ENCODE assay signal across 2 worm cellular contexts in the genomic region with DNA sequence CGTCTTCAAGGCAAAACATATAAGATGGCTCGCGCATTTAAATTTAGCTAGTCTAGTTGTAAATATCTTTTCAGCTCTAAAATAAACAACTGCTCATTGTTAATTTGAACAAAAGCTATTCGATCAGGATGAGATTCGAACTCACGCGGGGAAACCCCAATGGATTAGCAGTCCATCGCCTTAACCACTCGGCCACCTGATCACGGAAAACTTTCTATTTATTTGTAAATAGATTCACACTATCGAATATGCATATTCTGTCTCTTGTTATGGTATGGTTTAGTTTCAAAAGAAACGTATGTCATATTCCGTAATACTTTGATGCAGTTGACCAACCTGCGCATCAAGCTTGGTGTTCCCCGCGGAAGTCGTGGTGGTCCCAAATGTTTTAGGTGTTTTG.
A peak's percentile ranks its signal among the peaks of the same experiment; 100 is the strongest.
TF ChIP-seq lines count a peak whose summit lies in the region.

No protein-coding gene starts in this region.

TF ChIP-seq in whole organism, L4 larva, 104 proteins besides CTCF, POLR2A, EP300 and RAD21:
- TF ChIP-seq lin-38 (GFP tag; IDR thresholded peaks at IDR 0.05; lab: Robert Waterston, UW): no peak
- TF ChIP-seq lim-7 (GFP tag; IDR thresholded peaks at IDR 0.05; lab: Robert Waterston, UW): 0 out of 2 replicates have a peak, but pooled peaks have one; percentile 38
- peak; percentile 47; the same call in 1 of the 2 replicates for TF ChIP-seq vab-7 (GFP tag; IDR thresholded peaks at IDR 0.05; lab: Robert Waterston, UW)
- TF ChIP-seq nhr-102 (tag; optimal IDR thresholded peaks at IDR 0.05; lab: Kevin White, UChicago): no peak
- TF ChIP-seq lir-3 (tag; optimal IDR thresholded peaks at IDR 0.05; lab: Kevin White, UChicago): no peak
- 0 out of 2 replicates have a peak, but pooled peaks have one; percentile 28 for TF ChIP-seq F44E2.7 (GFP tag; IDR thresholded peaks at IDR 0.05; lab: Robert Waterston, UW)
- TF ChIP-seq Y48G9A.11 (GFP tag; IDR thresholded peaks at IDR 0.05; lab: Robert Waterston, UW): peak; percentile 52; the same call in 1 of the 2 replicates

TF ChIP-seq in whole organism, young adult, 124 proteins besides CTCF, POLR2A, EP300 and RAD21:
- TF ChIP-seq rec-8 (tag; optimal IDR thresholded peaks at IDR 0.05; lab: Kevin White, UChicago) (no peak), ZK185.1 (tag; optimal IDR thresholded peaks at IDR 0.05; lab: Kevin White, UChicago; ENCODE audit: poor library complexity, severe bottlenecking) (peak; percentile 6), rpc-1 (optimal IDR thresholded peaks at IDR 0.05; lab: Kevin White, UChicago) (peak; percentile 60), rpc-1 (tag; optimal IDR thresholded peaks at IDR 0.05; lab: Kevin White, UChicago) (peak; percentile 74), D2030.7 (GFP tag; IDR thresholded peaks at IDR 0.05; lab: Robert Waterston, UW) (0 out of 2 replicates have a peak, but pooled peaks have one; percentile 17), ceh-58 (GFP tag; IDR thresholded peaks at IDR 0.05; lab: Robert Waterston, UW) (no peak), nhr-90 (tag; optimal IDR thresholded peaks at IDR 0.05; lab: Kevin White, UChicago) (no peak), him-1 (tag; optimal IDR thresholded peaks at IDR 0.05; lab: Kevin White, UChicago) (peak; percentile 51), dpl-1 (GFP tag; optimal IDR thresholded peaks at IDR 0.05; lab: Kevin White, UChicago) (no peak), F22D6.2 (tag; optimal IDR thresholded peaks at IDR 0.05; lab: Kevin White, UChicago) (no peak), lin-26 (GFP tag; IDR thresholded peaks at IDR 0.05; lab: Robert Waterston, UW) (peak; percentile 79), hmg-1.2 (GFP tag; IDR thresholded peaks at IDR 0.05; lab: Robert Waterston, UW) (no peak), rcor-1 (GFP tag; IDR thresholded peaks at IDR 0.05; lab: Robert Waterston, UW) (no peak), bed-1 (GFP tag; IDR thresholded peaks at IDR 0.05; lab: Robert Waterston, UW) (no peak), tbp1 (GFP tag; optimal IDR thresholded peaks at IDR 0.05; lab: Kevin White, UChicago) (peak; percentile 87), cebp-2 (GFP tag; IDR thresholded peaks at IDR 0.05; lab: Robert Waterston, UW) (no peak), B0261.1 (tag; optimal IDR thresholded peaks at IDR 0.05; lab: Kevin White, UChicago) (peak; percentile 60), unc-62 (GFP tag; optimal IDR thresholded peaks at IDR 0.05; lab: Kevin White, UChicago) (no peak), xnd-1 (tag; optimal IDR thresholded peaks at IDR 0.05; lab: Kevin White, UChicago) (no peak), B0336.3 (GFP tag; IDR thresholded peaks at IDR 0.05; lab: Robert Waterston, UW) (no peak), F23B12.7 (tag; optimal IDR thresholded peaks at IDR 0.05; lab: Kevin White, UChicago; ENCODE audit: insufficient read depth) (no peak), egl-18 (GFP tag; IDR thresholded peaks at IDR 0.05; lab: Robert Waterston, UW) (no peak), snpc-1.3 (tag; optimal IDR thresholded peaks at IDR 0.05; lab: Kevin White, UChicago; ENCODE audit: insufficient read depth) (peak; percentile 31), hsf-1 (GFP tag; IDR thresholded peaks at IDR 0.05; lab: Robert Waterston, UW) (no peak), dox-1 (GFP tag; IDR thresholded peaks at IDR 0.05; lab: Robert Waterston, UW) (no peak), lsl-1 (GFP tag; optimal IDR thresholded peaks at IDR 0.05; lab: Kevin White, UChicago) (no peak)
TF ChIP-seq in whole organism, young adult: peak in this region for 8.
